Fruit fly (Drosophila melanogaster) whole organism, embryonic: ENCODE results near the gene CG15375.

ENCODE experiments used
- CG11695 ChIP-seq: fragments of 200-800 bp; sonication (Bioruptor generic); IDR thresholded peaks from 3 replicates; pipeline ENCODE4 v1.3.6; 2022; ENCODE audit warnings: missing biosample characterization, missing genetic modification characterization
- CG12104 ChIP-seq: fragments of 200-800 bp; sonication (Bioruptor generic); optimal IDR thresholded peaks from 3 replicates; lab custom pipeline; 2016; ENCODE audit warnings: missing biosample characterization, missing genetic modification characterization
- CG12155 ChIP-seq: fragments of 200-800 bp; sonication (Bioruptor generic); optimal IDR thresholded peaks from 3 replicates; lab custom pipeline; 2016; ENCODE audit warnings: missing biosample characterization, missing genetic modification characterization
- CG12744 ChIP-seq: fragments of 200-800 bp; sonication (Bioruptor generic); optimal IDR thresholded peaks from 2 replicates; lab custom pipeline; 2016; ENCODE audit warnings: missing biosample characterization, missing genetic modification characterization
- CG14710 ChIP-seq: fragments of 200-800 bp; sonication (Bioruptor generic); optimal IDR thresholded peaks from 3 replicates; lab custom pipeline; 2019; ENCODE audit warnings: missing biosample characterization, mild to moderate bottlenecking, missing genetic modification characterization, moderate library complexity
- CG15269 ChIP-seq: fragments of 200-800 bp; sonication (Bioruptor generic); optimal IDR thresholded peaks from 2 replicates; lab custom pipeline; 2018; ENCODE audit warnings: missing biosample characterization, mild to moderate bottlenecking, missing genetic modification characterization, moderate library complexity
- CG15514 ChIP-seq: fragments of 200-800 bp; sonication (Bioruptor generic); optimal IDR thresholded peaks from 3 replicates; lab custom pipeline; 2017; ENCODE audit warnings: missing biosample characterization, missing genetic modification characterization, mild to moderate bottlenecking, moderate library complexity, missing genetic modification reagents
- CG16863 ChIP-seq: fragments of 200-800 bp; sonication (Bioruptor generic); optimal IDR thresholded peaks from 3 replicates; lab custom pipeline; 2016; ENCODE audit warnings: missing biosample characterization, missing genetic modification characterization
- CG2116 ChIP-seq: fragments of 200-800 bp; sonication (Bioruptor generic); optimal IDR thresholded peaks from 3 replicates; lab custom pipeline; 2018; ENCODE audit warnings: missing biosample characterization, mild to moderate bottlenecking, missing genetic modification characterization
- CG2120 ChIP-seq: fragments of 200-800 bp; sonication (Bioruptor generic); optimal IDR thresholded peaks from 3 replicates; lab custom pipeline; 2016; ENCODE audit warnings: missing biosample characterization, missing genetic modification characterization
- CG3407 ChIP-seq: fragments of 200-800 bp; sonication (Bioruptor generic); optimal IDR thresholded peaks from 2 replicates; lab custom pipeline; 2018; ENCODE audit warnings: missing biosample characterization, mild to moderate bottlenecking, missing genetic modification characterization
- CG4617 ChIP-seq: fragments of 200-800 bp; sonication (Bioruptor generic); optimal IDR thresholded peaks from 3 replicates; lab custom pipeline; 2016; ENCODE audit warnings: missing biosample characterization, missing genetic modification characterization, borderline replicate concordance
- CG7839 ChIP-seq: fragments of 200-800 bp; sonication (Bioruptor generic); optimal IDR thresholded peaks from 3 replicates; lab custom pipeline; 2018; ENCODE audit warnings: missing biosample characterization, mild to moderate bottlenecking, missing genetic modification characterization, moderate library complexity
- CG7928 ChIP-seq: fragments of 200-800 bp; sonication (Bioruptor generic); optimal IDR thresholded peaks from 2 replicates; lab custom pipeline; 2017; ENCODE audit warnings: missing biosample characterization, mild to moderate bottlenecking, missing genetic modification characterization
- CG9797 ChIP-seq: fragments of 200-800 bp; sonication (Bioruptor generic); optimal IDR thresholded peaks from 3 replicates; lab custom pipeline; 2018; ENCODE audit warnings: missing biosample characterization, mild to moderate bottlenecking, missing genetic modification characterization
- CTCF ChIP-seq: fragments of 200-800 bp; sonication (Bioruptor generic); optimal IDR thresholded peaks from 2 replicates; lab custom pipeline; 2017; ENCODE audit warnings: missing biosample characterization, mild to moderate bottlenecking, missing genetic modification characterization, moderate library complexity
- CoRest ChIP-seq: fragments of 200-800 bp; sonication (Bioruptor generic); optimal IDR thresholded peaks from 3 replicates; lab custom pipeline; 2018; ENCODE audit warnings: missing biosample characterization, mild to moderate bottlenecking, missing genetic modification characterization, moderate library complexity
- D19A ChIP-seq: fragments of 200-800 bp; optimal IDR thresholded peaks from 3 replicates; lab custom pipeline; 2019; ENCODE audit warnings: missing biosample characterization, mild to moderate bottlenecking, missing genetic modification characterization, moderate library complexity
- Doc3 ChIP-seq: fragments of 200-800 bp; sonication (Bioruptor generic); IDR thresholded peaks from 3 replicates; pipeline ENCODE4 v1.3.6; 2022; ENCODE audit warnings: missing biosample characterization, missing genetic modification characterization; ENCODE audit not compliant: partially characterized antibody
- E2f2 ChIP-seq: fragments of 200-800 bp; sonication (Bioruptor generic); IDR thresholded peaks from 2 replicates; pipeline ENCODE4 v1.3.6; 2022; ENCODE audit warnings: missing biosample characterization, missing genetic modification characterization
- H2.0 ChIP-seq: fragments of 200-800 bp; sonication (Bioruptor generic); IDR thresholded peaks from 2 replicates; pipeline ENCODE4 v1.3.6; 2022; ENCODE audit warnings: missing biosample characterization, missing genetic modification characterization
- Lhr ChIP-seq: fragments of 200-800 bp; sonication (Bioruptor generic); optimal IDR thresholded peaks from 3 replicates; lab custom pipeline; 2017; ENCODE audit warnings: mild to moderate bottlenecking, missing biosample characterization, missing genetic modification reagents, missing genetic modification characterization
- MBD-R2 ChIP-seq: fragments of 200-800 bp; sonication (Bioruptor generic); IDR thresholded peaks from 2 replicates; pipeline ENCODE4 v1.3.6; 2022; ENCODE audit warnings: missing biosample characterization, missing genetic modification characterization
- NFAT ChIP-seq: fragments of 200-800 bp; sonication (Bioruptor generic); IDR thresholded peaks from 2 replicates; pipeline ENCODE4 v1.3.6; 2022; ENCODE audit warnings: missing biosample characterization, missing genetic modification characterization
- NK7.1 ChIP-seq: fragments of 200-800 bp; sonication (Bioruptor generic); optimal IDR thresholded peaks from 3 replicates; lab custom pipeline; 2016; ENCODE audit warnings: missing biosample characterization, missing genetic modification characterization
- Nf-YC ChIP-seq: fragments of 200-800 bp; optimal IDR thresholded peaks from 3 replicates; lab custom pipeline; 2019; ENCODE audit warnings: missing biosample characterization, mild to moderate bottlenecking, missing genetic modification characterization, moderate library complexity
- Ptx1 ChIP-seq: fragments of 200-800 bp; sonication (Bioruptor generic); IDR thresholded peaks from 2 replicates; pipeline ENCODE4 v1.3.6; 2022; ENCODE audit warnings: missing biosample characterization, missing genetic modification characterization
- Sry-δ ChIP-seq: fragments of 200-800 bp; sonication (Bioruptor generic); optimal IDR thresholded peaks from 2 replicates; lab custom pipeline; 2016; ENCODE audit warnings: missing biosample characterization, missing genetic modification characterization
- TFAM ChIP-seq: fragments of 200-800 bp; sonication (Bioruptor generic); optimal IDR thresholded peaks from 2 replicates; lab custom pipeline; 2017; ENCODE audit warnings: missing biosample characterization, missing genetic modification characterization, inconsistent platforms
- br ChIP-seq: fragments of >200 bp; optimal IDR thresholded peaks from 2 replicates; lab custom pipeline; 2017
- cad ChIP-seq: fragments of >200 bp; optimal IDR thresholded peaks from 2 replicates; lab custom pipeline; 2017; ENCODE audit warnings: missing biosample characterization, missing genetic modification characterization
- cas ChIP-seq: fragments of 200-800 bp; sonication (Bioruptor generic); IDR thresholded peaks from 2 replicates; pipeline ENCODE4 v1.3.6; 2022; ENCODE audit warnings: missing biosample characterization, missing genetic modification characterization
- cwo ChIP-seq: fragments of 200-800 bp; sonication (Bioruptor generic); optimal IDR thresholded peaks from 3 replicates; lab custom pipeline; 2017; ENCODE audit warnings: missing biosample characterization, missing genetic modification characterization, mild to moderate bottlenecking, moderate library complexity, missing genetic modification reagents
- ewg ChIP-seq: fragments of 200-800 bp; sonication (Bioruptor generic); optimal IDR thresholded peaks from 3 replicates; lab custom pipeline; 2017; ENCODE audit warnings: mild to moderate bottlenecking, missing biosample characterization, missing genetic modification reagents, missing genetic modification characterization
- gcm2 ChIP-seq: fragments of 200-800 bp; sonication (Bioruptor generic); optimal IDR thresholded peaks from 2 replicates; lab custom pipeline; 2016; ENCODE audit warnings: missing biosample characterization, missing genetic modification characterization
- gfzf ChIP-seq: fragments of 200-800 bp; sonication (Bioruptor generic); optimal IDR thresholded peaks from 2 replicates; lab custom pipeline; 2016; ENCODE audit warnings: missing biosample characterization, mild to moderate bottlenecking, missing genetic modification characterization, moderate library complexity
- ham ChIP-seq: fragments of 200-800 bp; sonication (Bioruptor generic); IDR thresholded peaks from 2 replicates; pipeline ENCODE4 v1.3.6; 2022; ENCODE audit warnings: missing biosample characterization, missing genetic modification characterization
- insv ChIP-seq, 2 experiments: fragments of 200-800 bp; sonication (Bioruptor generic); optimal IDR thresholded peaks; 3 replicates each; lab custom pipeline; 2016 to 2018; ENCODE audit warnings: missing biosample characterization in 2 of 2, missing genetic modification characterization in 2 of 2
- ken ChIP-seq: fragments of 200-800 bp; sonication (Bioruptor generic); IDR thresholded peaks from 3 replicates; pipeline ENCODE4 v1.3.6; 2022; ENCODE audit warnings: missing biosample characterization, missing genetic modification characterization
- lmd ChIP-seq: fragments of 200-800 bp; sonication (Bioruptor generic); IDR thresholded peaks from 2 replicates; pipeline ENCODE4 v1.3.6; 2022; ENCODE audit warnings: missing biosample characterization, missing genetic modification characterization
- maf-S ChIP-seq: fragments of 200-800 bp; sonication (Bioruptor generic); optimal IDR thresholded peaks from 2 replicates; lab custom pipeline; 2016; ENCODE audit warnings: missing biosample characterization, missing genetic modification characterization
- nmo ChIP-seq: fragments of 200-800 bp; sonication (Bioruptor generic); optimal IDR thresholded peaks from 2 replicates; lab custom pipeline; 2018; ENCODE audit warnings: missing biosample characterization, mild to moderate bottlenecking, missing genetic modification characterization, moderate library complexity
- phol ChIP-seq: fragments of 200-800 bp; sonication (Bioruptor generic); optimal IDR thresholded peaks from 3 replicates; lab custom pipeline; 2018; ENCODE audit warnings: missing biosample characterization, mild to moderate bottlenecking, missing genetic modification characterization, moderate library complexity
- pita ChIP-seq: fragments of 200-800 bp; sonication (Bioruptor generic); optimal IDR thresholded peaks from 2 replicates; lab custom pipeline; 2017; ENCODE audit warnings: missing biosample characterization, mild to moderate bottlenecking, missing genetic modification characterization
- pzg ChIP-seq: fragments of 200-800 bp; sonication (Bioruptor generic); optimal IDR thresholded peaks from 3 replicates; lab custom pipeline; 2018; ENCODE audit warnings: missing biosample characterization, mild to moderate bottlenecking, missing genetic modification characterization, moderate library complexity
- row ChIP-seq: fragments of 200-800 bp; sonication (Bioruptor generic); IDR thresholded peaks from 3 replicates; pipeline ENCODE4 v1.3.6; 2022; ENCODE audit warnings: missing biosample characterization, missing genetic modification characterization
- run ChIP-seq: fragments of 200-800 bp; sonication (Bioruptor generic); optimal IDR thresholded peaks from 3 replicates; lab custom pipeline; 2018; ENCODE audit warnings: missing biosample characterization, mild to moderate bottlenecking, missing genetic modification characterization
- sc ChIP-seq, 3 experiments: fragments of >200 bp in 2 of 3; fragments of 200-800 bp in 1 of 3; sonication (Bioruptor generic) in 1 of 3; optimal IDR thresholded peaks; 2 replicates in 2 of 3; 3 replicates in 1 of 3; lab custom pipeline; 2017; ENCODE audit warnings: mild to moderate bottlenecking in 1 of 3, missing biosample characterization in 1 of 3, missing genetic modification characterization in 1 of 3, missing genetic modification reagents in 1 of 3
- shn ChIP-seq: fragments of 200-800 bp; sonication (Bioruptor generic); optimal IDR thresholded peaks from 3 replicates; lab custom pipeline; 2016; ENCODE audit warnings: missing biosample characterization, missing genetic modification characterization
- sug ChIP-seq: fragments of 200-800 bp; optimal IDR thresholded peaks from 2 replicates; lab custom pipeline; 2019; ENCODE audit warnings: missing biosample characterization, mild to moderate bottlenecking, missing genetic modification characterization, moderate library complexity
- tll ChIP-seq, 2 experiments: fragments of 200-800 bp in 1 of 2; fragments of >200 bp in 1 of 2; sonication (Bioruptor generic) in 1 of 2; optimal IDR thresholded peaks; 2 replicates each; lab custom pipeline; 2017 to 2019; ENCODE audit warnings: missing biosample characterization in 2 of 2, missing genetic modification characterization in 2 of 2, mild to moderate bottlenecking in 1 of 2, moderate library complexity in 1 of 2
- usp ChIP-seq: fragments of >200 bp; optimal IDR thresholded peaks from 2 replicates; lab custom pipeline; 2017; ENCODE audit warnings: missing biosample characterization, missing genetic modification characterization
- vvl ChIP-seq: fragments of 200-800 bp; sonication (Bioruptor generic); IDR thresholded peaks from 2 replicates; pipeline ENCODE4 v1.3.6; 2022; ENCODE audit warnings: missing biosample characterization, missing genetic modification characterization

CG15375 gene

DNA sequence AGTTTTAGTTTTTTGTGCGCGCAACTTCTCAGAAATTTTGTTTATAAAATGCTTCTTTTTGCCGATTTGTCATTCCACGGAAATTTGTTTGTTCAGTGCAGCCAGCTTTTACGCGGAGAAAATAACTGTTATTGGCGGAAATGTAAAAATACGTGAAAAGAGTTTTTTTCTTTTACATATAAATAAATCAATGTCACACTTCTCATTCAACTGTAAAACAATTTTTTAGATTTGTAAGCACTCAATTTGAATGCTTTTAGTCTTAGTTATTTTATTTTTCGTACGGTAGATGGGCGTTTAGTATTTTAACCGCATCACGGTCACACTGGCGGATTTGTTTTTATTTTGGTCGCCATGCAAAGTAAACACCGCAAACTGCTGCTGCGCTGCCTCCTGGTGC is 3.0 kb downstream of the CG15375 start, which contains the start of the genes Xpac and brn (continued):
- TF ChIP-seq br (lab: Kevin White, UChicago): no peak
- peak; percentile 79 for TF ChIP-seq gfzf
- no peak for TF ChIP-seq cwo (GFP tag; lab: Kevin White, UChicago)
- peak; percentile 6 for TF ChIP-seq ewg (GFP tag; lab: Kevin White, UChicago)
- TF ChIP-seq ham (GFP tag; lab: Robert Waterston, UW): no peak
- peak; percentile 63 for TF ChIP-seq E2f2 (GFP tag; lab: Robert Waterston, UW)
- peak; percentile 54 for TF ChIP-seq pzg (GFP tag; lab: Kevin White, UChicago)
- TF ChIP-seq Nf-YC (tag; lab: Kevin White, UChicago): peak; percentile 4
- no peak for TF ChIP-seq usp
- no peak for TF ChIP-seq shn (GFP tag; lab: Kevin White, UChicago)
- peak; percentile 13 for TF ChIP-seq sug (tag; lab: Kevin White, UChicago)
- peak; percentile 45 for TF ChIP-seq CG4617
- TF ChIP-seq cas: no peak
- TF ChIP-seq phol: peak; percentile 47
- TF ChIP-seq NK7.1: no peak
- TF ChIP-seq lmd: no peak
- TF ChIP-seq row (GFP tag; lab: Robert Waterston, UW): peak; percentile 18; the same call in 1 of the 3 replicates
- TF ChIP-seq CG9797 (GFP tag; lab: Kevin White, UChicago): peak; percentile 74
- peak; percentile 21 for TF ChIP-seq CG2116 (GFP tag; lab: Kevin White, UChicago)
- no peak for TF ChIP-seq vvl (GFP tag; lab: Robert Waterston, UW)
- peak; percentile 43 for TF ChIP-seq Lhr (GFP tag; lab: Kevin White, UChicago)
- TF ChIP-seq nmo (GFP tag; lab: Kevin White, UChicago): peak; percentile 32
- TF ChIP-seq gcm2 (GFP tag; lab: Kevin White, UChicago): no peak
- TF ChIP-seq CG7839 (tag; lab: Kevin White, UChicago): no peak
- TF ChIP-seq CG12155 (GFP tag; lab: Kevin White, UChicago): no peak
- no peak for TF ChIP-seq CG12104 (GFP tag; lab: Kevin White, UChicago)
- no peak for TF ChIP-seq D19A (tag; lab: Kevin White, UChicago)
- peak; percentile 29 for TF ChIP-seq CTCF (GFP tag; lab: Kevin White, UChicago)
- TF ChIP-seq MBD-R2 (GFP tag; lab: Robert Waterston, UW): peak; percentile 78
- TF ChIP-seq CG15514: peak; percentile 51
- TF ChIP-seq Sry-δ (GFP tag; lab: Kevin White, UChicago): peak; percentile 8
- TF ChIP-seq tll (GFP tag; optimal IDR thresholded peaks at IDR 0.05; lab: Kevin White, UChicago): no peak
- TF ChIP-seq CG14710: peak; percentile 51
- no peak for TF ChIP-seq CoRest (tag; lab: Kevin White, UChicago)
- TF ChIP-seq CG12744 (GFP tag; lab: Kevin White, UChicago): no peak
- no peak for TF ChIP-seq pita (GFP tag; lab: Kevin White, UChicago)
- no peak for TF ChIP-seq CG16863 (GFP tag; lab: Kevin White, UChicago)
- TF ChIP-seq NFAT (GFP tag; lab: Robert Waterston, UW): no peak
- TF ChIP-seq Ptx1 (GFP tag; lab: Robert Waterston, UW): no peak

DNA sequence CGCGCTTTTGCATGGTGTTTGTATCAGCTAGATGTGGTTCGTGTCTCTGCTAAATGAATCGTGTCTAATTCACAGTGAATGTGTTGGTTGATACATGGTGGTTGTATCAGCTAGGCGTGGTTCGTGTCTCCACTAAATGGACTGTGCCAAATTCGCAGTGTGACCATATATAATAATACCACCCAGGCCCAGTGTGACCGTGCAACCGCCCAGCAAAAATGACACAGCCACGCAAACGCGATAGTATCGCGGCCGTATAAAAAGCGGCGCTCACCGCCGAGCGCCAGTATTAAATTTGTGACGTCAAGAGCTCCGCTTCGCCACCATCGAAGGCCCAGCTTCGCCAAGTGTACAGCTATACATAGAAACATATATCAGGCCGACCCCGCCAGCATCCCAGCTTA is 4.7 kb downstream of the CG15375 start, which contains the start of gene cib:
cib (plus strand) TSS at position 284 of the 404 bp plus-strand sequence.
- TF ChIP-seq TFAM: no peak
- peak; percentile 22 for TF ChIP-seq maf-S (GFP tag; lab: Kevin White, UChicago)
- TF ChIP-seq sc (optimal IDR thresholded peaks at IDR 0.05; lab: Kevin White, UChicago): no peak
- TF ChIP-seq sc (GFP tag; optimal IDR thresholded peaks at IDR 0.05; lab: Kevin White, UChicago): no peak
- TF ChIP-seq CG3407: peak; percentile 14
- peak; percentile 47 for TF ChIP-seq CG7928
- peak; percentile 47 for TF ChIP-seq CG2120
- 0 out of 3 replicates have a peak, but pooled peaks have one; percentile 39 for TF ChIP-seq ken (GFP tag; lab: Robert Waterston, UW)
- TF ChIP-seq H2.0: no peak
- no peak for TF ChIP-seq CG11695 (GFP tag; lab: Robert Waterston, UW)
- TF ChIP-seq cad (GFP tag; lab: Kevin White, UChicago): no peak
- peak in 1 of 2 experiments; percentile 79 for TF ChIP-seq insv (GFP tag; optimal IDR thresholded peaks at IDR 0.05; lab: Kevin White, UChicago)
- TF ChIP-seq CG15269 (tag; lab: Kevin White, UChicago): peak; percentile 31
- TF ChIP-seq run (tag; lab: Kevin White, UChicago): no peak
- peak; percentile 65; the same call in 2 of the 3 replicates for TF ChIP-seq Doc3 (GFP tag; lab: Robert Waterston, UW)
